Worm (Caenorhabditis elegans): Measurements from ENCODE around the gene M01H9.5.

The M01H9.5 gene

ce11 chrIV:4445711-4446290 is 19.5 kb upstream of the M01H9.5 start, which contains the start of the genes wapl-1 and htz-1 (continued):
- peak; percentile 42 for TF ChIP-seq zag-1 (tag; optimal IDR thresholded peaks at IDR 0.05)
- peak; percentile 75 for TF ChIP-seq nhr-11 (tag; optimal IDR thresholded peaks at IDR 0.05)
- peak; percentile 55 for TF ChIP-seq skn-1 (tag; optimal IDR thresholded peaks at IDR 0.05)
- TF ChIP-seq lsy-12 (tag; optimal IDR thresholded peaks at IDR 0.05) = peak; percentile 94
- TF ChIP-seq pqm-1 (tag; optimal IDR thresholded peaks at IDR 0.05) = peak; percentile 69
- TF ChIP-seq nhr-237 (tag; optimal IDR thresholded peaks at IDR 0.05) = no peak
- TF ChIP-seq lin-39 (tag; optimal IDR thresholded peaks at IDR 0.05) = peak; percentile 99
- peak; percentile 92 for TF ChIP-seq jun-1 (tag; optimal IDR thresholded peaks at IDR 0.05)
- TF ChIP-seq daf-12 (tag; optimal IDR thresholded peaks at IDR 0.05) = peak; percentile 42
- peak; percentile 98 for TF ChIP-seq nhr-25 (tag; optimal IDR thresholded peaks at IDR 0.05)

DNA sequence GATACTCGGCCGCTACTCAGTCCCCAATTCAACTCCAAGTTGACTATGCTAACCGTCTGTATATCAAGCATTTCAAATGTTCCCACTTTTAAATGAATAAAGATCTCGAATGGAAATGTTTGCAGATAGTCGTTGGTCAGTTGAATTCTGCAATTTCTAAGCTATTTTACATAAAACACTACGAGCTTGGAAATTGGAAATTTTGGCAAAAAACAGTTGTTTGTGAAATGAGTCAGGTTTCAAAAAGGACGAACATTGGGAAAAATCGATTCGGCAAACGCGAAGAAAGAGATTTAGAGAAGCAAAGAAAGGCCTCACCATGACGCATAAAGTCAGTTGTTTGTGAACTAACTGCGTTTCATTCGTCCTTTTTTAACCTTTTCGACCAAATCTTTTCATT is 18.4 kb upstream of the M01H9.5 start:
- TF ChIP-seq nhr-12 (tag; optimal IDR thresholded peaks at IDR 0.05) (no peak), snpc-4 (tag; optimal IDR thresholded peaks at IDR 0.05) (no peak), R02D3.7 (tag; optimal IDR thresholded peaks at IDR 0.05) (peak; percentile 42), ceh-82 (tag; optimal IDR thresholded peaks at IDR 0.05) (no peak), lin-39 (tag; optimal IDR thresholded peaks at IDR 0.05) (no peak), elt-2 (tag; optimal IDR thresholded peaks at IDR 0.05) (no peak), nhr-11 (tag; optimal IDR thresholded peaks at IDR 0.05) (no peak), daf-12 (tag; optimal IDR thresholded peaks at IDR 0.05) (no peak), fkh-2 (tag; optimal IDR thresholded peaks at IDR 0.05) (no peak), nhr-43 (tag; optimal IDR thresholded peaks at IDR 0.05; ENCODE audit: poor library complexity, severe bottlenecking) (no peak), nfya-1 (tag; optimal IDR thresholded peaks at IDR 0.05; ENCODE audit: insufficient read depth) (peak; percentile 59), elt-1 (tag; optimal IDR thresholded peaks at IDR 0.05) (no peak), ztf-11 (tag; optimal IDR thresholded peaks at IDR 0.05) (no peak), nhr-23 (tag; optimal IDR thresholded peaks at IDR 0.05) (peak; percentile 43), egl-27 (tag; optimal IDR thresholded peaks at IDR 0.05) (no peak), nhr-77 (tag; optimal IDR thresholded peaks at IDR 0.05) (no peak), lin-15B (tag; optimal IDR thresholded peaks at IDR 0.05) (no peak), nhr-67 (tag; optimal IDR thresholded peaks at IDR 0.05) (no peak), ZK546.5 (tag; optimal IDR thresholded peaks at IDR 0.05) (peak; percentile 1), jun-1 (tag; optimal IDR thresholded peaks at IDR 0.05) (no peak), mdl-1 (tag; optimal IDR thresholded peaks at IDR 0.05) (no peak), mml-1 (tag; optimal IDR thresholded peaks at IDR 0.05) (no peak), pha-4 (tag; optimal IDR thresholded peaks at IDR 0.05) (peak; percentile 65), ceh-9 (tag; optimal IDR thresholded peaks at IDR 0.05) (no peak), unc-39 (tag; optimal IDR thresholded peaks at IDR 0.05) (no peak), ama-1 (optimal IDR thresholded peaks at IDR 0.05) (peak; percentile 83), pqm-1 (tag; optimal IDR thresholded peaks at IDR 0.05) (peak; percentile 20), ceh-28 (tag; optimal IDR thresholded peaks at IDR 0.05) (peak; percentile 84), unc-62 (GFP tag; optimal IDR thresholded peaks at IDR 0.05) (no peak), nhr-25 (tag; optimal IDR thresholded peaks at IDR 0.05) (peak; percentile 50), tbx-2 (tag; optimal IDR thresholded peaks at IDR 0.05) (no peak), sea-2 (GFP tag; optimal IDR thresholded peaks at IDR 0.05) (no peak), nhr-237 (tag; optimal IDR thresholded peaks at IDR 0.05) (no peak), ztf-4 (tag; optimal IDR thresholded peaks at IDR 0.05) (no peak)

- TF ChIP-seq lin-39 (tag; optimal IDR thresholded peaks at IDR 0.05) (no peak), elt-1 (tag; optimal IDR thresholded peaks at IDR 0.05) (no peak), unc-62 (GFP tag; optimal IDR thresholded peaks at IDR 0.05) (no peak), ceh-82 (tag; optimal IDR thresholded peaks at IDR 0.05) (no peak), nhr-23 (tag; optimal IDR thresholded peaks at IDR 0.05) (no peak), elt-3 (tag; optimal IDR thresholded peaks at IDR 0.05) (no peak), nhr-67 (tag; optimal IDR thresholded peaks at IDR 0.05) (no peak), mdl-1 (tag; optimal IDR thresholded peaks at IDR 0.05) (no peak), snpc-4 (tag; optimal IDR thresholded peaks at IDR 0.05) (no peak), ceh-28 (tag; optimal IDR thresholded peaks at IDR 0.05) (no peak), nhr-76 (tag; optimal IDR thresholded peaks at IDR 0.05) (no peak), ama-1 (optimal IDR thresholded peaks at IDR 0.05) (no peak), daf-12 (tag; optimal IDR thresholded peaks at IDR 0.05) (no peak), fkh-10 (GFP tag; optimal IDR thresholded peaks at IDR 0.05) (no peak), nhr-77 (tag; optimal IDR thresholded peaks at IDR 0.05) (no peak), unc-39 (tag; optimal IDR thresholded peaks at IDR 0.05) (no peak), nhr-25 (tag; optimal IDR thresholded peaks at IDR 0.05) (no peak), fkh-2 (tag; optimal IDR thresholded peaks at IDR 0.05) (no peak), egl-5 (tag; optimal IDR thresholded peaks at IDR 0.05) (no peak), skn-1 (tag; optimal IDR thresholded peaks at IDR 0.05) (no peak)
Observed at ce11 chrIV:4447284-4447366, 18.2 kb upstream of the M01H9.5 start, which contains the start of gene chat-1. Gene chat-1, plus strand, starts transcription at chrIV:4447331.

All from whole organism, L3 larva.